Worm (Caenorhabditis elegans) whole organism, L1 larva: ENCODE data around the gene cutl-21.
A peak's percentile ranks its signal among the peaks of the same experiment; 100 is the strongest.

Source experiments
- aha-1 ChIP-seq: fragments of 150-350 bp; optimal IDR thresholded peaks from 2 replicates; lab custom pipeline; 2014; ENCODE audit warnings: missing biosample characterization, missing genetic modification characterization
- blmp-1 ChIP-seq: fragments of 150-350 bp; optimal IDR thresholded peaks from 2 replicates; lab custom pipeline; 2014; ENCODE audit warnings: missing biosample characterization, missing genetic modification characterization
- ceh-8 ChIP-seq: fragments of 200-800 bp; sonication (Bioruptor generic); optimal IDR thresholded peaks from 2 replicates; lab custom pipeline; 2018; ENCODE audit warnings: mild to moderate bottlenecking, missing genetic modification characterization, moderate library complexity, missing compliant biosample characterization
- ces-1 ChIP-seq: fragments of 150-350 bp; optimal IDR thresholded peaks from 2 replicates; lab custom pipeline; 2014; ENCODE audit warnings: missing biosample characterization, missing genetic modification reagents, missing genetic modification characterization
- efl-1 ChIP-seq, 4 experiments: fragments of 150-350 bp; optimal IDR thresholded peaks in 3 of 4; peaks in 1 of 4; 1 replicate in 1 of 4; 2 replicates in 3 of 4; lab custom pipeline; 2014; ENCODE audit warnings: missing biosample characterization in 2 of 4, missing genetic modification characterization in 2 of 4, missing genetic modification reagents in 2 of 4
- egl-27 ChIP-seq, 2 experiments: fragments of 150-350 bp in 1 of 2; sonication (generic microtip); optimal IDR thresholded peaks; 3 replicates each; lab custom pipeline; 2017 to 2018; ENCODE audit warnings: missing biosample characterization in 2 of 2, missing genetic modification characterization in 2 of 2, missing genetic modification reagents in 2 of 2
- elt-2 ChIP-seq: sonication (generic microtip); optimal IDR thresholded peaks from 2 replicates; lab custom pipeline; 2016; ENCODE audit warnings: missing genetic modification characterization, mild to moderate bottlenecking, inconsistent platforms, missing compliant biosample characterization, missing genetic modification reagents
- elt-3 ChIP-seq, 6 experiments: fragments of 150-350 bp in 1 of 6; sonication (generic microtip); optimal IDR thresholded peaks; 2 replicates each; lab custom pipeline; 2017 to 2018; ENCODE audit warnings: missing biosample characterization in 6 of 6, missing genetic modification characterization in 6 of 6, inconsistent platforms in 1 of 6
- ets-5 ChIP-seq: fragments of 200-800 bp; sonication (Bioruptor generic); IDR thresholded peaks from 2 replicates; pipeline ENCODE4 v1.3.6; 2022; ENCODE audit warnings: missing genetic modification characterization, missing compliant biosample characterization
- fkh-4 ChIP-seq: sonication (generic microtip); optimal IDR thresholded peaks from 2 replicates; lab custom pipeline; 2016; ENCODE audit warnings: missing compliant biosample characterization, missing genetic modification characterization, borderline replicate concordance
- grh-1 ChIP-seq: fragments of 200-800 bp; sonication (Bioruptor generic); IDR thresholded peaks from 2 replicates; pipeline ENCODE4 v1.3.6; 2022; ENCODE audit warnings: missing genetic modification reagents, missing genetic modification characterization, missing compliant biosample characterization
- hlh-4 ChIP-seq: sonication (generic microtip); optimal IDR thresholded peaks from 2 replicates; lab custom pipeline; 2016; ENCODE audit warnings: mild to moderate bottlenecking, missing genetic modification characterization, missing compliant biosample characterization
- hpl-2 ChIP-seq: fragments of 150-350 bp; optimal IDR thresholded peaks from 2 replicates; lab custom pipeline; 2014; ENCODE audit warnings: missing biosample characterization, missing genetic modification reagents, missing genetic modification characterization
- isw-1 ChIP-seq: fragments of 200-800 bp; sonication (Bioruptor generic); IDR thresholded peaks from 2 replicates; pipeline ENCODE4 v1.3.6; 2022; ENCODE audit warnings: missing genetic modification characterization, missing compliant biosample characterization
- jun-1 ChIP-seq: fragments of 150-350 bp; optimal IDR thresholded peaks from 2 replicates; lab custom pipeline; 2014; ENCODE audit warnings: missing biosample characterization, missing genetic modification reagents, missing genetic modification characterization
- lin-13 ChIP-seq: fragments of 150-350 bp; optimal IDR thresholded peaks from 2 replicates; lab custom pipeline; 2014; ENCODE audit warnings: missing biosample characterization, missing genetic modification reagents, missing genetic modification characterization
- lin-15B ChIP-seq: fragments of 150-350 bp; sonication (generic microtip); optimal IDR thresholded peaks from 3 replicates; lab custom pipeline; 2014; ENCODE audit warnings: missing biosample characterization, missing genetic modification characterization
- lin-39 ChIP-seq: fragments of 150-350 bp; optimal IDR thresholded peaks from 2 replicates; lab custom pipeline; 2014; ENCODE audit warnings: missing biosample characterization, missing genetic modification reagents, missing genetic modification characterization
- lir-3 ChIP-seq: sonication (generic microtip); optimal IDR thresholded peaks from 2 replicates; lab custom pipeline; 2016; ENCODE audit warnings: mild to moderate bottlenecking, missing genetic modification characterization, moderate library complexity, missing compliant biosample characterization; ENCODE audit not compliant: poor library complexity
- lsy-2 ChIP-seq, 2 experiments: fragments of 150-350 bp; optimal IDR thresholded peaks; 2 replicates each; lab custom pipeline; 2014; ENCODE audit warnings: missing biosample characterization in 2 of 2, missing genetic modification characterization in 2 of 2
- mab-9 ChIP-seq: fragments of 200-800 bp; sonication (Bioruptor generic); IDR thresholded peaks from 2 replicates; pipeline ENCODE4 v1.3.6; 2022; ENCODE audit warnings: missing genetic modification reagents, missing genetic modification characterization, missing compliant biosample characterization
- mep-1 ChIP-seq: fragments of 150-350 bp; optimal IDR thresholded peaks from 2 replicates; lab custom pipeline; 2014; ENCODE audit warnings: missing biosample characterization, missing genetic modification characterization
- nhr-19 ChIP-seq: fragments of 200-800 bp; sonication (Bioruptor generic); conservative IDR thresholded peaks from 2 replicates; pipeline ENCODE4 v1.3.6; 2022; ENCODE audit warnings: missing genetic modification characterization, missing compliant biosample characterization
- nhr-28 ChIP-seq: fragments of 150-350 bp; optimal IDR thresholded peaks from 2 replicates; lab custom pipeline; 2014; ENCODE audit warnings: missing biosample characterization, missing genetic modification characterization
- nhr-47 ChIP-seq: sonication (generic microtip); optimal IDR thresholded peaks from 2 replicates; lab custom pipeline; 2016; ENCODE audit warnings: mild to moderate bottlenecking, missing genetic modification characterization, moderate library complexity, missing compliant biosample characterization
- nhr-71 ChIP-seq: sonication (generic microtip); optimal IDR thresholded peaks from 2 replicates; lab custom pipeline; 2016; ENCODE audit warnings: mild to moderate bottlenecking, missing genetic modification characterization, moderate library complexity, missing compliant biosample characterization
- nhr-76 ChIP-seq: sonication (generic microtip); optimal IDR thresholded peaks from 2 replicates; lab custom pipeline; 2017; ENCODE audit warnings: missing biosample characterization, missing genetic modification characterization
- nhr-77 ChIP-seq: fragments of 150-350 bp; optimal IDR thresholded peaks from 2 replicates; lab custom pipeline; 2014; ENCODE audit warnings: missing biosample characterization, missing genetic modification characterization
- nhr-85 ChIP-seq: sonication (generic microtip); peaks from one replicate; lab custom pipeline; 2016; ENCODE audit warnings: missing genetic modification characterization, inconsistent platforms, missing compliant biosample characterization
- pqm-1 ChIP-seq: sonication (generic microtip); optimal IDR thresholded peaks from 3 replicates; lab custom pipeline; 2017; ENCODE audit warnings: missing biosample characterization, missing genetic modification characterization
- rnt-1 ChIP-seq: sonication (generic microtip); optimal IDR thresholded peaks from 2 replicates; lab custom pipeline; 2016; ENCODE audit warnings: mild to moderate bottlenecking, missing genetic modification characterization, moderate library complexity, missing compliant biosample characterization
- sup-37 ChIP-seq: fragments of 200-800 bp; sonication (Bioruptor generic); optimal IDR thresholded peaks from 2 replicates; lab custom pipeline; 2018; ENCODE audit warnings: mild to moderate bottlenecking, missing genetic modification characterization, missing compliant biosample characterization
- tbx-2 ChIP-seq: sonication (generic microtip); optimal IDR thresholded peaks from 2 replicates; lab custom pipeline; 2016; ENCODE audit warnings: missing genetic modification characterization, missing compliant biosample characterization
- unc-86 ChIP-seq: sonication (generic microtip); optimal IDR thresholded peaks from 2 replicates; lab custom pipeline; 2016; ENCODE audit warnings: missing genetic modification characterization, missing compliant biosample characterization
- vab-15 ChIP-seq: sonication (generic microtip); optimal IDR thresholded peaks from 2 replicates; lab custom pipeline; 2017; ENCODE audit warnings: missing genotype, mild to moderate bottlenecking, missing genetic modification characterization, missing compliant biosample characterization
- zag-1 ChIP-seq: fragments of 150-350 bp; optimal IDR thresholded peaks from 2 replicates; lab custom pipeline; 2014; ENCODE audit warnings: missing biosample characterization, missing genetic modification characterization

cutl-21 gene

DNA sequence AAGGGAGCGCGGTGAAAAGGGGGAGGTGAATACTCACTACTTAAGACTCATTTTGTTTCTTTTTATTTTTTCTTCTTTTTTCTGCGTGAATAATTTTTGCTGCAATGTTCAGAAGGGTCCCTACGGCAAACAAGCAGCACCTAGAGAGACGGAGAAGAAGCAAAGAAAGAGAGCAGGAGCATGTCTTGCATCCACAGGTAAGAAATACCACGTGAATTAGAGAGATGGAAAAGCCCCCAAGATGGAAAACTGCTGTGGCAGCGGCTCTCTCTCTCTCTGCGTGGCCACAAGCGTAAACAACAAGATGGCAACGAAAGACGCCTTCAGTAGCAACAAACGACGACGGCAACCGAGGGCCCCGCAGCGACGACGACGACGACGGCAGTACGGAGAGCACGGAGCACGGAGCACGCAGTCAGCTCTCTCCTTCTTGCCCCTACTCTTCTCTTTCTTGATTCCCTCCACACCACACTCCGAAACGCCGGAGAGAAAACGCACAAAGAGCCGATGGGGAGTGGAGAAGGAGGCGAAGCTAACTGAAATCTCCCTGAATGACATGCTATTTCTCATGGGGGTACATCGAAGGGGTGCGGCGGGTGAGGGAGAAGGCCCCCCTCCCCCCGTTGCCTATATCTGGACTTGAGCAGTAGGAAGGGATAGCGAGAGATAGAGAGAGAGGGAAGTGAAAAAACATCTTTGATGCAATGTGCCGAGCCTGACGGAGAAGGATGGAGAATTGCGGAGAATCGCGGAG, 11.3 kb upstream of the cutl-21 start (continued):
- peak; percentile 89 for TF ChIP-seq unc-86 (tag; lab: Kevin White, UChicago)
- TF ChIP-seq nhr-28 (tag; lab: Kevin White, UChicago): no peak

- TF ChIP-seq mab-9 (GFP tag; lab: Robert Waterston, UW) (no peak), nhr-19 (GFP tag; lab: Robert Waterston, UW) (no peak), lir-3 (tag; lab: Kevin White, UChicago) (no peak), blmp-1 (no peak), aha-1 (tag; lab: Kevin White, UChicago) (no peak), nhr-47 (tag; lab: Kevin White, UChicago) (peak; percentile 1), nhr-71 (tag; lab: Kevin White, UChicago) (peak; percentile 33), ces-1 (GFP tag; lab: Kevin White, UChicago) (no peak), hlh-4 (tag; lab: Kevin White, UChicago) (peak; percentile 68), fkh-4 (no peak), lin-15B (tag; lab: Kevin White, UChicago) (no peak), grh-1 (GFP tag; lab: Robert Waterston, UW) (no peak)
Measured at ce11 chrX:994678-995077, 9.5 kb upstream of the cutl-21 start.

DNA sequence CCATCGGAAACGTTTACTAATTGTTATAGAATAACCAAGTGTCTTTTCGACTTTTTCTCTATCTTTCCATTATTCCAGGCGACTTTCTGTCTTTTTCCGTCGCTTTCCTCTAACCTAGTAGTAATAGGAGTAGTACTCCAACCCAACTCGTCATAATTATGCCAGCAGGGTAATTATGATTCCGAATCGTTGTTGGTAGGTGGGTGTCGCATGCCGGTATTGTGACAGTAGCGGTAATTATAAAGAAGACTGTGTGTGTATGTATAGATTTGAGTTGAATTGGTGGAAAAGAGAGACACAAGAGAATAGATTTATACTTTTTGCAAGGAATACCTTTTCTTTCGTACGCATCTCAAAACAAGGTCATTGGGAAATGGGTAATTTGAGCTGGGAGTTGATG, 889 bp downstream of the cutl-21 start:
- peak; percentile 25 for TF ChIP-seq mep-1 (tag; lab: Kevin White, UChicago)
- no peak for TF ChIP-seq lin-13
- no peak for TF ChIP-seq lin-39 (tag; lab: Kevin White, UChicago)
- TF ChIP-seq jun-1 (tag; lab: Kevin White, UChicago): no peak
- TF ChIP-seq hpl-2: no peak
- TF ChIP-seq nhr-28 (tag; lab: Kevin White, UChicago): no peak
- TF ChIP-seq elt-3 (tag; optimal IDR thresholded peaks at IDR 0.05; lab: Kevin White, UChicago): no peak
- TF ChIP-seq pqm-1: no peak
- no peak for TF ChIP-seq isw-1
- TF ChIP-seq tbx-2 (tag; lab: Kevin White, UChicago): no peak
- peak; percentile 29 for TF ChIP-seq blmp-1
- TF ChIP-seq nhr-77 (tag; lab: Kevin White, UChicago): no peak
- TF ChIP-seq lir-3 (tag; lab: Kevin White, UChicago): no peak
- no peak for TF ChIP-seq sup-37 (GFP tag; lab: Kevin White, UChicago)
- no peak for TF ChIP-seq zag-1 (tag; lab: Kevin White, UChicago)
- no peak for TF ChIP-seq lsy-2 (tag; optimal IDR thresholded peaks at IDR 0.05; lab: Kevin White, UChicago)
- TF ChIP-seq efl-1 (optimal IDR thresholded peaks at IDR 0.05; lab: Kevin White, UChicago): no peak
- no peak for TF ChIP-seq efl-1 (GFP tag; optimal IDR thresholded peaks at IDR 0.05 in 1 of 2; lab: Kevin White, UChicago)
- TF ChIP-seq ets-5 (GFP tag; lab: Robert Waterston, UW): no peak
- TF ChIP-seq ceh-8 (GFP tag; lab: Kevin White, UChicago): peak; percentile 27
- TF ChIP-seq egl-27 (tag; optimal IDR thresholded peaks at IDR 0.05; lab: Kevin White, UChicago): no peak
- TF ChIP-seq lin-15B (tag; lab: Kevin White, UChicago): no peak
- TF ChIP-seq nhr-76 (tag; lab: Kevin White, UChicago): no peak
- peak; percentile 81 for TF ChIP-seq nhr-85 (tag; lab: Kevin White, UChicago)
- TF ChIP-seq, all 84 proteins: peak for 4

DNA sequence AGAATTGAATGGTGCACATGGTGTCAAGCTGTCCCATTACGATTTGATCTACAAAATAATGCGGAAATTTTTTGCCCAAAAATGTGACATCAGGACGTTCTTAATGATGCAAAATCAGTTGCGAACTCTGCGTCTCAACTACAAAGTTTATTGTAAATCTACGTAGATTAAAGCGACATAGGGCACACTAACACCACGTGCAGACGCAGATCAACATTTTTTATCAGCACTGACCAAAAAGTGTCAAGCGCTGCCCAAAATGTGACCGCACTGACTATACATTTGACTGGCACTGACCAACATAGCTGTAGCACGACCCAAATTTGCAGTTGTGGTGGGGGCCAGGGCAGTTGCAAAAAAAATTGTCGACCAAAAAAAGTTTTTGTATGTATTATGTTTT, 5.4 kb downstream of the cutl-21 start:
- TF ChIP-seq rnt-1: no peak
- peak; percentile 17 for TF ChIP-seq elt-2 (tag; lab: Kevin White, UChicago)
- TF ChIP-seq vab-15 (tag; lab: Kevin White, UChicago): no peak
- TF ChIP-seq, all 84 proteins: peak for 1
